Worm (Caenorhabditis elegans) whole organism, late embryonic: Measurements from ENCODE around the gene F47B8.10.
A peak's percentile ranks its signal among the peaks of the same experiment; 100 is the strongest.

Experiments
- C08G9.2 ChIP-seq: sonication (generic microtip); optimal IDR thresholded peaks from 2 replicates; lab custom pipeline; 2016; ENCODE audit warnings: mild to moderate bottlenecking, missing genetic modification characterization, moderate library complexity, missing compliant biosample characterization
- C38D4.7 ChIP-seq: fragments of 200-800 bp; sonication (Bioruptor generic); optimal IDR thresholded peaks from 2 replicates; lab custom pipeline; 2018; ENCODE audit warnings: mild to moderate bottlenecking, missing genetic modification characterization, moderate library complexity, missing compliant biosample characterization
- K09A11.1 ChIP-seq: sonication (generic microtip); optimal IDR thresholded peaks from 2 replicates; lab custom pipeline; 2017; ENCODE audit warnings: antibody characterized with exemption, mild to moderate bottlenecking, missing genetic modification characterization, missing compliant biosample characterization; ENCODE audit not compliant: insufficient read depth
- Y22D7AL.16 ChIP-seq: sonication (generic microtip); optimal IDR thresholded peaks from 2 replicates; lab custom pipeline; 2016; ENCODE audit warnings: missing genetic modification characterization, missing compliant biosample characterization
- ceh-14 ChIP-seq: sonication (generic microtip); optimal IDR thresholded peaks from 2 replicates; lab custom pipeline; 2016; ENCODE audit warnings: missing genotype, missing genetic modification characterization, missing compliant biosample characterization
- ceh-19 ChIP-seq: fragments of 200-800 bp; sonication (Bioruptor generic); optimal IDR thresholded peaks from 2 replicates; lab custom pipeline; 2018; ENCODE audit warnings: mild to moderate bottlenecking, missing genetic modification characterization, missing compliant biosample characterization
- ceh-2 ChIP-seq: sonication (generic microtip); optimal IDR thresholded peaks from 2 replicates; lab custom pipeline; 2016; ENCODE audit warnings: missing genotype, missing genetic modification characterization, missing compliant biosample characterization
- ceh-22 ChIP-seq: sonication (generic microtip); optimal IDR thresholded peaks from 2 replicates; lab custom pipeline; 2017; ENCODE audit warnings: missing biosample characterization, missing genetic modification characterization
- ceh-30 ChIP-seq: fragments of 150-350 bp; optimal IDR thresholded peaks from 2 replicates; lab custom pipeline; 2014; ENCODE audit warnings: missing biosample characterization, missing genetic modification characterization
- ceh-31 ChIP-seq: sonication (generic microtip); optimal IDR thresholded peaks from 2 replicates; lab custom pipeline; 2016; ENCODE audit warnings: missing genetic modification characterization, missing compliant biosample characterization
- ceh-34 ChIP-seq: sonication (generic microtip); optimal IDR thresholded peaks from 2 replicates; lab custom pipeline; 2016; ENCODE audit warnings: mild to moderate bottlenecking, missing genetic modification characterization, missing compliant biosample characterization
- ceh-45 ChIP-seq: fragments of 200-800 bp; sonication (Bioruptor generic); IDR thresholded peaks from 2 replicates; pipeline ENCODE4 v1.3.6; 2022; ENCODE audit warnings: missing genetic modification reagents, missing genetic modification characterization, missing compliant biosample characterization
- ceh-48 ChIP-seq: sonication (generic microtip); optimal IDR thresholded peaks from 2 replicates; lab custom pipeline; 2016; ENCODE audit warnings: missing genetic modification characterization, inconsistent platforms, missing compliant biosample characterization
- ceh-6 ChIP-seq: fragments of 200-800 bp; sonication (Bioruptor generic); optimal IDR thresholded peaks from 2 replicates; lab custom pipeline; 2018; ENCODE audit warnings: mild to moderate bottlenecking, missing genetic modification characterization, missing compliant biosample characterization
- dmd-4 ChIP-seq: sonication (generic microtip); optimal IDR thresholded peaks from 2 replicates; lab custom pipeline; 2016; ENCODE audit warnings: borderline replicate concordance, missing genetic modification characterization, missing compliant biosample characterization
- dve-1 ChIP-seq: sonication (generic microtip); optimal IDR thresholded peaks from 2 replicates; lab custom pipeline; 2017; ENCODE audit warnings: antibody characterized with exemption, mild to moderate bottlenecking, missing genetic modification characterization, missing compliant biosample characterization
- elt-2 ChIP-seq: sonication (generic microtip); optimal IDR thresholded peaks from 2 replicates; lab custom pipeline; 2016; ENCODE audit warnings: missing genetic modification reagents, missing genetic modification characterization, missing compliant biosample characterization
- elt-4 ChIP-seq: sonication (generic microtip); optimal IDR thresholded peaks from 2 replicates; lab custom pipeline; 2016; ENCODE audit warnings: missing genetic modification characterization, missing compliant biosample characterization
- eyg-1 ChIP-seq: sonication (generic microtip); optimal IDR thresholded peaks from 2 replicates; lab custom pipeline; 2016; ENCODE audit warnings: missing genotype, missing genetic modification characterization, missing compliant biosample characterization
- mec-3 ChIP-seq: sonication (generic microtip); optimal IDR thresholded peaks from 2 replicates; lab custom pipeline; 2016; ENCODE audit warnings: borderline replicate concordance, missing genetic modification characterization, missing compliant biosample characterization
- nfya-1 ChIP-seq: sonication (generic microtip); optimal IDR thresholded peaks from 2 replicates; lab custom pipeline; 2017; ENCODE audit warnings: missing genetic modification characterization, mild to moderate bottlenecking, missing compliant biosample characterization, antibody characterized with exemption, moderate library complexity
- nhr-11 ChIP-seq: fragments of 150-350 bp; optimal IDR thresholded peaks from 2 replicates; lab custom pipeline; 2014; ENCODE audit warnings: missing biosample characterization, missing genetic modification characterization
- npax-4 ChIP-seq: sonication (generic microtip); optimal IDR thresholded peaks from 2 replicates; lab custom pipeline; 2016; ENCODE audit warnings: missing genetic modification characterization, missing compliant biosample characterization
- pag-3 ChIP-seq: sonication (generic microtip); optimal IDR thresholded peaks from 2 replicates; lab custom pipeline; 2016; ENCODE audit warnings: missing compliant biosample characterization, missing genetic modification characterization, borderline replicate concordance
- pha-2 ChIP-seq: sonication (generic microtip); optimal IDR thresholded peaks from 2 replicates; lab custom pipeline; 2017; ENCODE audit warnings: mild to moderate bottlenecking, missing genetic modification characterization, missing compliant biosample characterization
- ref-2 ChIP-seq: sonication (generic microtip); optimal IDR thresholded peaks from 2 replicates; lab custom pipeline; 2016; ENCODE audit warnings: missing genetic modification characterization, missing compliant biosample characterization
- sdc-2 ChIP-seq: sonication (generic microtip); optimal IDR thresholded peaks from 2 replicates; lab custom pipeline; 2016; ENCODE audit warnings: missing genotype, missing genetic modification characterization, missing compliant biosample characterization
- sox-4 ChIP-seq: sonication (generic microtip); optimal IDR thresholded peaks from 2 replicates; lab custom pipeline; 2017; ENCODE audit warnings: mild to moderate bottlenecking, missing genetic modification characterization, inconsistent platforms, missing compliant biosample characterization
- syd-9 ChIP-seq: sonication (generic microtip); optimal IDR thresholded peaks from 2 replicates; lab custom pipeline; 2016; ENCODE audit warnings: mild to moderate bottlenecking, missing genetic modification characterization, moderate library complexity, missing compliant biosample characterization
- tbx-2 ChIP-seq: sonication (generic microtip); optimal IDR thresholded peaks from 2 replicates; lab custom pipeline; 2016; ENCODE audit warnings: missing genetic modification characterization, missing compliant biosample characterization
- unc-3 ChIP-seq, 2 experiments: fragments of 200-800 bp in 1 of 2; sonication (Bioruptor generic) in 1 of 2; sonication (generic microtip) in 1 of 2; conservative IDR thresholded peaks in 1 of 2; optimal IDR thresholded peaks in 1 of 2; 2 replicates each; pipeline versions ENCODE4 v1.3.6 to Lab custom; 2016 to 2022; ENCODE audit warnings: missing compliant biosample characterization in 2 of 2, missing genetic modification characterization in 2 of 2, missing genetic modification reagents in 1 of 2
- unc-86 ChIP-seq: sonication (generic microtip); optimal IDR thresholded peaks from 2 replicates; lab custom pipeline; 2016; ENCODE audit warnings: missing genetic modification characterization, missing compliant biosample characterization
- zip-5 ChIP-seq: sonication (generic microtip); optimal IDR thresholded peaks from 2 replicates; lab custom pipeline; 2016; ENCODE audit warnings: missing genetic modification characterization, missing compliant biosample characterization

F47B8.10 gene

ce11 chrV:14366487-14366962 is 24.8 kb downstream of the F47B8.10 start:
- no peak for TF ChIP-seq pha-2
- no peak for TF ChIP-seq tbx-2 (tag; lab: Kevin White, UChicago)
- TF ChIP-seq unc-86 (tag; lab: Kevin White, UChicago): no peak
- TF ChIP-seq ceh-2 (tag; lab: Kevin White, UChicago): no peak
- no peak for TF ChIP-seq ceh-30 (tag; lab: Kevin White, UChicago)
- TF ChIP-seq ceh-19 (GFP tag; lab: Kevin White, UChicago): no peak
- TF ChIP-seq ref-2 (tag; lab: Kevin White, UChicago): peak; percentile 15
- no peak for TF ChIP-seq nhr-11 (tag; lab: Kevin White, UChicago)
- no peak for TF ChIP-seq ceh-48
- peak; percentile 2 for TF ChIP-seq sdc-2 (tag; lab: Kevin White, UChicago)
- TF ChIP-seq Y22D7AL.16: no peak
- TF ChIP-seq K09A11.1 (tag; lab: Kevin White, UChicago): no peak
- no peak for TF ChIP-seq elt-4 (tag; lab: Kevin White, UChicago)
- TF ChIP-seq eyg-1 (tag; lab: Kevin White, UChicago): no peak
- TF ChIP-seq dmd-4 (tag; lab: Kevin White, UChicago): peak; percentile 1
- TF ChIP-seq ceh-22: no peak
- TF ChIP-seq dve-1 (tag; lab: Kevin White, UChicago): no peak
- TF ChIP-seq C08G9.2 (tag; lab: Kevin White, UChicago): peak; percentile 42
- TF ChIP-seq nfya-1 (tag; lab: Kevin White, UChicago): no peak
- TF ChIP-seq pag-3 (tag; lab: Kevin White, UChicago): no peak
- no peak for TF ChIP-seq elt-2
- peak; percentile 55 for TF ChIP-seq mec-3 (tag; lab: Kevin White, UChicago)
- TF ChIP-seq zip-5: no peak

DNA sequence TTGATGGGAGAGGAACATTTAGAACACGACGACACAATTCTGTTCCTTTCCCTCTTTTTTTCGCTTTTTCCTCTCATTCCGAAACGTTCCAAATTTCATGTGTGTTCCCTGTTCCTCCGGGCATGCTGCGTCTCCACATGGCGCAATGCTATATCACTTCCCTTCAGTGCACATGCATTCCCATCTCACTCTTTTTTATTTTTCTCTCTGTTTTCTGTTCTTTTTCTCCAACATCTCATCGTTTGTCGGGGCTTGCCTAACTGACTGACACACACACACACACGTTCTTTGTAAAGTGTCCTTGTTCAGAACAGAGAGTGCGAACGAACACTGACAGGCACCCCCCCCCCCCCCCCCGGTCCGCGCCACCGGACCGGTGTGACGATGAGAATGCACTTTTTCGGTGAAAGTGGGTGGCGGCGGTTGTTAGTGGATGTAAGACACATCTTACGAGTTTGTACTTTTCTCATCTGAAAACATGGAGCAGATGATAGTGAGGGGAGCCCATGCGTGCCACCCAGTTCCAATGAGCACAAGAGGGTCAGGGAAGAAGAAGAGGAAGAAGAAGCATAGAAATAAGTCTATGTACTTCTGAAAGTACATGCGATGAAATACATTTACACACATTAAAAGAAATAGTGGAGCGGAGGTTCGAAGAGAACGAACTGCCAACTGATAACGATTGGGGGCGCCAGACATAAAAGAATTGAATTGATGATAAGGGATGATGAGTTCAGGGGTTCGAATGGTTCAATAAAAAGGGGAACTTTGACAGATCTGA is 26.7 kb downstream of the F47B8.10 start:
- TF ChIP-seq ceh-6 (GFP tag; lab: Kevin White, UChicago) (no peak), ref-2 (tag; lab: Kevin White, UChicago) (no peak), sox-4 (tag; lab: Kevin White, UChicago) (no peak)
- TF ChIP-seq, all 69 proteins: peak for 0

DNA sequence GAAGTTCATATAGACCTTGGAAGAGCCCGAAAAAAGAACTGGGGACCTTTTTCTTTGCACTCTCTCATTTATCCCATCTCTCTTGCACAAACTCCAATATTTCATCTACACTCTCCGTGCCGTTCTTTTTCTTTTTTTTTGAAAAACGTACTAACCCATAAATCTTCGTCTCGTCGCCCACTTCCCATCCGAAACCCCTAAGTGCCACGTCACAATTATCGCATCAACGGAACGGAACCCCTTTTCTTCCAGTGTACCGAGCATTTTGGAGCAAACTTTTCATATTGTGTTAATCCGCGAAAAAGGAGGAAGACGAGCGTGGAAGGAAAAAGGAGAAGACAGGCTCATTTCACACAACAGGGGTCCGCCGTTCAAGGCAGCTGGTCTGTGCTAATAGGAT is 27.6 kb downstream of the F47B8.10 start:
- TF ChIP-seq sox-4 (tag; lab: Kevin White, UChicago) (no peak), C38D4.7 (GFP tag; lab: Kevin White, UChicago) (no peak), ceh-30 (tag; lab: Kevin White, UChicago) (no peak), npax-4 (tag; lab: Kevin White, UChicago) (no peak), syd-9 (tag; lab: Kevin White, UChicago) (no peak), ceh-34 (no peak), ceh-45 (GFP tag; lab: Robert Waterston, UW) (no peak), Y22D7AL.16 (no peak), sdc-2 (tag; lab: Kevin White, UChicago) (no peak)

DNA sequence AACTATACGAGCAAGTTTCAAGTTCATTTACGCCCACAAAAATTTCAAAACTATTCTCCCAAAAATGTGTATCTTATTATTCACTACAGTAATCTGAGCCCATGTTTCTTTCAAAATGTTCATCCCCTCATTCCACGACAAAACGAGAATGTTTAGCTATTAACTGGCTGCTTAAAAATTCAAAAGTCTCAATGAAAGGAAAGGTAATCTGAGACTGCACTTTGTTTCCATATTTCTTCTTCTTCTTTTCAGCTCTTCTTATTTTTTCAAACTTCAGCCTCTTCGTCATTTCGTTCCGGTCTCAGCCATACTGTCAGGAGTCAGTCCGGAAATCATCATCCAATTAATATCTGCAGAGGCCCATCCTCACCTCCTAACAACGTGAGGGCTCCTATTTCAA is 31.0 kb downstream of the F47B8.10 start, which contains the start of gene unc-39:
Gene unc-39, plus strand, starts transcription at position 301 of the 400 bp plus-strand sequence.
- no peak for TF ChIP-seq unc-3 (GFP tag; conservative IDR thresholded peaks at IDR 0.05; lab: Robert Waterston, UW)
- no peak for TF ChIP-seq unc-3 (tag; optimal IDR thresholded peaks at IDR 0.05; lab: Kevin White, UChicago)
- no peak for TF ChIP-seq Y22D7AL.16

DNA sequence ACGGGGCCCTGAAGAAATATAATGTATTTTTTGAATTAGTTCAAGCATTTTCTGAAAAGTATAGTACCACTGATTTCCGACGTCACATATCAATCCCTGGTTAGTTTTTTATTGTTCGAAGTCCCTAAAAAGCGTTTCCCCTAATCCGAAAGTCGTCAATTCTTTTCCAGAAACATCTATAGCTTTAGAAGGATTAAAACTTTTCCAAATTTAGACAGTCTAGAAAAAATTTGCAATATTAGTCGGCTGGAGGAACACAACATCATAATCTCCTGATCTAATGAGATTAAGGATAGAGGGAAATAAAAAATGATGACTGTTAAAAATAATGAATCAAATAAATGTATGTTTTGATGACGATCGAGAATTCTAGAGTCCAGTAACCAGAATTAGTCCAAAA is 36.3 kb downstream of the F47B8.10 start:
- TF ChIP-seq nhr-11 (tag; lab: Kevin White, UChicago) (no peak), syd-9 (tag; lab: Kevin White, UChicago) (no peak), ceh-6 (GFP tag; lab: Kevin White, UChicago) (no peak), elt-4 (tag; lab: Kevin White, UChicago) (no peak), K09A11.1 (tag; lab: Kevin White, UChicago) (no peak), ceh-31 (no peak), unc-86 (tag; lab: Kevin White, UChicago) (no peak), ceh-34 (no peak), ceh-14 (tag; lab: Kevin White, UChicago) (no peak)
